Fruit fly (Drosophila melanogaster) whole organism, embryonic: ENCODE measurements around the gene salr.
A peak's percentile ranks its signal among the peaks of the same experiment; 100 is the strongest.

ENCODE experiments used
- ATbp ChIP-seq: fragments of 200-800 bp; sonication (Bioruptor generic); optimal IDR thresholded peaks from 2 replicates; lab custom pipeline; 2017; ENCODE audit warnings: missing biosample characterization, mild to moderate bottlenecking, missing genetic modification characterization, missing genetic modification reagents
- Aef1 ChIP-seq: fragments of 200-800 bp; sonication (Bioruptor generic); IDR thresholded peaks from 3 replicates; pipeline ENCODE4 v1.3.6; 2022; ENCODE audit warnings: missing biosample characterization, missing genetic modification characterization
- Asciz ChIP-seq: fragments of 200-800 bp; sonication (Bioruptor generic); optimal IDR thresholded peaks from 2 replicates; lab custom pipeline; 2017; ENCODE audit warnings: missing biosample characterization, mild to moderate bottlenecking, missing genetic modification characterization, missing genetic modification reagents
- Awh ChIP-seq: fragments of 200-800 bp; sonication (Bioruptor generic); IDR thresholded peaks from 2 replicates; pipeline ENCODE4, ENCODE4 v1.3.6; 2022; ENCODE audit warnings: missing biosample characterization, missing genetic modification characterization
- Blimp-1 ChIP-seq: fragments of 200-800 bp; sonication (Bioruptor generic); optimal IDR thresholded peaks from 3 replicates; lab custom pipeline; 2018; ENCODE audit warnings: missing biosample characterization, missing genetic modification characterization, mild to moderate bottlenecking, moderate library complexity, missing genetic modification reagents
- Bteb2 ChIP-seq: fragments of 200-800 bp; sonication (Bioruptor generic); optimal IDR thresholded peaks from 2 replicates; lab custom pipeline; 2016; ENCODE audit warnings: missing biosample characterization, missing genetic modification characterization
- CG12104 ChIP-seq: fragments of 200-800 bp; sonication (Bioruptor generic); optimal IDR thresholded peaks from 3 replicates; lab custom pipeline; 2016; ENCODE audit warnings: missing biosample characterization, missing genetic modification characterization
- CG12155 ChIP-seq: fragments of 200-800 bp; sonication (Bioruptor generic); optimal IDR thresholded peaks from 3 replicates; lab custom pipeline; 2016; ENCODE audit warnings: missing biosample characterization, missing genetic modification characterization
- CG1233 ChIP-seq: fragments of 200-800 bp; sonication (Bioruptor generic); optimal IDR thresholded peaks from 4 replicates; lab custom pipeline; 2018; ENCODE audit warnings: missing biosample characterization, mild to moderate bottlenecking, missing genetic modification characterization
- CG12391 ChIP-seq: fragments of 200-800 bp; sonication (Bioruptor generic); optimal IDR thresholded peaks from 3 replicates; lab custom pipeline; 2018; ENCODE audit warnings: missing biosample characterization, mild to moderate bottlenecking, missing genetic modification characterization, moderate library complexity
- CG12942 ChIP-seq: fragments of 200-800 bp; sonication (Bioruptor generic); optimal IDR thresholded peaks from 3 replicates; lab custom pipeline; 2016; ENCODE audit warnings: missing biosample characterization, missing genetic modification characterization
- CG13424 ChIP-seq: fragments of 200-800 bp; sonication (Bioruptor generic); optimal IDR thresholded peaks from 2 replicates; lab custom pipeline; 2019; ENCODE audit warnings: missing biosample characterization, mild to moderate bottlenecking, missing genetic modification characterization, moderate library complexity
- CG13775 ChIP-seq: fragments of 200-800 bp; sonication (Bioruptor generic); optimal IDR thresholded peaks from 3 replicates; lab custom pipeline; 2017; ENCODE audit warnings: missing biosample characterization, mild to moderate bottlenecking, missing genetic modification characterization
- CG14050 ChIP-seq: fragments of 200-800 bp; sonication (Bioruptor generic); IDR thresholded peaks from 3 replicates; pipeline ENCODE4 v1.3.6; 2022; ENCODE audit warnings: missing biosample characterization, missing genetic modification characterization
- CG1647 ChIP-seq: fragments of 200-800 bp; sonication (Bioruptor generic); optimal IDR thresholded peaks from 3 replicates; lab custom pipeline; 2016; ENCODE audit warnings: missing biosample characterization, missing genetic modification characterization
- CG17802 ChIP-seq: fragments of 200-800 bp; sonication (Bioruptor generic); optimal IDR thresholded peaks from 2 replicates; lab custom pipeline; 2018; ENCODE audit warnings: missing biosample characterization, mild to moderate bottlenecking, missing genetic modification characterization, moderate library complexity
- CG1792 ChIP-seq: fragments of 200-800 bp; sonication (Bioruptor generic); optimal IDR thresholded peaks from 2 replicates; lab custom pipeline; 2016; ENCODE audit warnings: missing biosample characterization, missing genetic modification characterization
- CG18619 ChIP-seq: fragments of 200-800 bp; sonication (Bioruptor generic); optimal IDR thresholded peaks from 3 replicates; lab custom pipeline; 2017; ENCODE audit warnings: missing biosample characterization, mild to moderate bottlenecking, missing genetic modification characterization
- CG3281 ChIP-seq: fragments of 200-800 bp; sonication (Bioruptor generic); optimal IDR thresholded peaks from 3 replicates; lab custom pipeline; 2017; ENCODE audit warnings: missing biosample characterization, mild to moderate bottlenecking, missing genetic modification characterization
- CG3407 ChIP-seq: fragments of 200-800 bp; sonication (Bioruptor generic); optimal IDR thresholded peaks from 2 replicates; lab custom pipeline; 2018; ENCODE audit warnings: missing biosample characterization, mild to moderate bottlenecking, missing genetic modification characterization
- CG5245 ChIP-seq: fragments of 200-800 bp; sonication (Bioruptor generic); optimal IDR thresholded peaks from 3 replicates; lab custom pipeline; 2016; ENCODE audit warnings: missing biosample characterization, missing genetic modification characterization
- CG7372 ChIP-seq: fragments of 200-800 bp; sonication (Bioruptor generic); IDR thresholded peaks from 2 replicates; pipeline ENCODE4 v1.3.6; 2022; ENCODE audit warnings: missing biosample characterization, missing genetic modification characterization
- CG8359 ChIP-seq: fragments of 200-800 bp; sonication (Bioruptor generic); optimal IDR thresholded peaks from 2 replicates; lab custom pipeline; 2017; ENCODE audit warnings: missing biosample characterization, mild to moderate bottlenecking, missing genetic modification characterization, borderline replicate concordance
- CG9437 ChIP-seq: fragments of 200-800 bp; sonication (Bioruptor generic); optimal IDR thresholded peaks from 2 replicates; lab custom pipeline; 2018; ENCODE audit warnings: missing biosample characterization, mild to moderate bottlenecking, missing genetic modification characterization
- Chrac-16 ChIP-seq: fragments of 200-800 bp; sonication (Bioruptor generic); optimal IDR thresholded peaks from 3 replicates; lab custom pipeline; 2016; ENCODE audit warnings: missing biosample characterization, missing genetic modification characterization
- D19A ChIP-seq: fragments of 200-800 bp; optimal IDR thresholded peaks from 3 replicates; lab custom pipeline; 2019; ENCODE audit warnings: missing biosample characterization, mild to moderate bottlenecking, missing genetic modification characterization, moderate library complexity
- E2f2 ChIP-seq: fragments of 200-800 bp; sonication (Bioruptor generic); IDR thresholded peaks from 2 replicates; pipeline ENCODE4 v1.3.6; 2022; ENCODE audit warnings: missing biosample characterization, missing genetic modification characterization
- ERR ChIP-seq: fragments of 200-800 bp; sonication (Bioruptor generic); optimal IDR thresholded peaks from 2 replicates; lab custom pipeline; 2016; ENCODE audit warnings: missing biosample characterization, missing genetic modification characterization
- Ets65A ChIP-seq: fragments of 200-800 bp; sonication (Bioruptor generic); peaks from one replicate; lab custom pipeline; 2016; ENCODE audit warnings: missing biosample characterization, missing genetic modification characterization
- HLH4C ChIP-seq: fragments of 200-800 bp; sonication (Bioruptor generic); IDR thresholded peaks from 3 replicates; pipeline ENCODE4 v1.3.6; 2022; ENCODE audit warnings: missing biosample characterization, missing genetic modification characterization; ENCODE audit not compliant: partially characterized antibody
- Jarid2 ChIP-seq: fragments of 200-800 bp; sonication (Bioruptor generic); optimal IDR thresholded peaks from 3 replicates; lab custom pipeline; 2017; ENCODE audit warnings: mild to moderate bottlenecking, missing biosample characterization, missing genetic modification reagents, missing genetic modification characterization
- Stat92E ChIP-seq, 3 experiments: fragments of >200 bp in 2 of 3; fragments of 200-800 bp in 1 of 3; sonication (Bioruptor generic) in 1 of 3; optimal IDR thresholded peaks; 2 replicates each; lab custom pipeline; 2017 to 2019; ENCODE audit warnings: missing biosample characterization in 3 of 3, missing genetic modification characterization in 3 of 3, mild to moderate bottlenecking in 1 of 3, moderate library complexity in 1 of 3
- Usf ChIP-seq: fragments of 200-800 bp; sonication (Bioruptor generic); optimal IDR thresholded peaks from 2 replicates; lab custom pipeline; 2017; ENCODE audit warnings: missing genotype, missing biosample characterization, missing genetic modification characterization
- az2 ChIP-seq: fragments of 200-800 bp; sonication (Bioruptor generic); optimal IDR thresholded peaks from 3 replicates; lab custom pipeline; 2016; ENCODE audit warnings: missing biosample characterization, missing genetic modification characterization
- br ChIP-seq: fragments of >200 bp; optimal IDR thresholded peaks from 2 replicates; lab custom pipeline; 2017
- crol ChIP-seq: fragments of 200-800 bp; sonication (Bioruptor generic); IDR thresholded peaks from 2 replicates; pipeline ENCODE4 v1.3.6; 2022; ENCODE audit warnings: missing biosample characterization, missing genetic modification characterization
- crp ChIP-seq, 2 experiments: fragments of 200-800 bp; sonication (Bioruptor generic); optimal IDR thresholded peaks; 2 replicates in 1 of 2; 3 replicates in 1 of 2; lab custom pipeline; 2017; ENCODE audit warnings: missing biosample characterization in 2 of 2, missing genetic modification characterization in 2 of 2, mild to moderate bottlenecking in 1 of 2, moderate library complexity in 1 of 2
- da ChIP-seq: fragments of 200-800 bp; sonication (Bioruptor generic); optimal IDR thresholded peaks from 2 replicates; lab custom pipeline; 2016; ENCODE audit warnings: missing biosample characterization, missing genetic modification characterization
- esg ChIP-seq: fragments of 200-800 bp; sonication (Bioruptor generic); conservative IDR thresholded peaks from 2 replicates; pipeline ENCODE4 v1.3.6; 2022; ENCODE audit warnings: missing biosample characterization, missing genetic modification characterization
- gce ChIP-seq: fragments of 200-800 bp; sonication (Bioruptor generic); IDR thresholded peaks from 3 replicates; pipeline ENCODE4 v1.3.6; 2022; ENCODE audit warnings: missing biosample characterization, missing genetic modification characterization
- grau ChIP-seq: fragments of 200-800 bp; optimal IDR thresholded peaks from 3 replicates; lab custom pipeline; 2019; ENCODE audit warnings: missing biosample characterization, mild to moderate bottlenecking, missing genetic modification characterization, moderate library complexity
- inv ChIP-seq: fragments of 200-800 bp; sonication (Bioruptor generic); IDR thresholded peaks from 2 replicates; pipeline ENCODE4 v1.3.6; 2022; ENCODE audit warnings: missing biosample characterization, missing genetic modification characterization; ENCODE audit not compliant: partially characterized antibody
- lola ChIP-seq, 3 experiments: fragments of >200 bp in 2 of 3; fragments of 200-800 bp in 1 of 3; sonication (Bioruptor generic) in 1 of 3; optimal IDR thresholded peaks; 2 replicates each; lab custom pipeline; 2017 to 2019; ENCODE audit warnings: missing biosample characterization in 3 of 3, missing genetic modification characterization in 3 of 3, mild to moderate bottlenecking in 1 of 3, moderate library complexity in 1 of 3
- pfk ChIP-seq: fragments of 200-800 bp; sonication (Bioruptor generic); optimal IDR thresholded peaks from 2 replicates; lab custom pipeline; 2018; ENCODE audit warnings: missing biosample characterization, mild to moderate bottlenecking, missing genetic modification characterization, moderate library complexity
- prd ChIP-seq, 3 experiments: fragments of >200 bp in 2 of 3; fragments of 200-800 bp in 1 of 3; sonication (Bioruptor generic) in 1 of 3; optimal IDR thresholded peaks in 2 of 3; IDR thresholded peaks in 1 of 3; 2 replicates in 2 of 3; 3 replicates in 1 of 3; pipeline versions ENCODE4 v1.3.6 to Lab custom; 2017 to 2022; ENCODE audit warnings: missing biosample characterization in 1 of 3, missing genetic modification characterization in 1 of 3
- ro ChIP-seq: fragments of 200-800 bp; sonication (Bioruptor generic); IDR thresholded peaks from 2 replicates; pipeline ENCODE4 v1.3.6; 2022; ENCODE audit warnings: missing biosample characterization, missing genetic modification characterization
- sc ChIP-seq, 3 experiments: fragments of >200 bp in 2 of 3; fragments of 200-800 bp in 1 of 3; sonication (Bioruptor generic) in 1 of 3; optimal IDR thresholded peaks; 2 replicates in 2 of 3; 3 replicates in 1 of 3; lab custom pipeline; 2017; ENCODE audit warnings: mild to moderate bottlenecking in 1 of 3, missing biosample characterization in 1 of 3, missing genetic modification characterization in 1 of 3, missing genetic modification reagents in 1 of 3
- trh ChIP-seq: fragments of 200-800 bp; sonication (Bioruptor generic); optimal IDR thresholded peaks from 2 replicates; lab custom pipeline; 2016; ENCODE audit warnings: missing biosample characterization, missing genetic modification characterization
- twi ChIP-seq: fragments of 200-800 bp; optimal IDR thresholded peaks from 2 replicates; lab custom pipeline; 2019; ENCODE audit warnings: missing biosample characterization, mild to moderate bottlenecking, missing genetic modification characterization, moderate library complexity

salr gene

dm6 chr2L:11323917-11324316 is 34.8 kb upstream of the salr start (continued):
- TF ChIP-seq da (GFP tag; lab: Kevin White, UChicago) = no peak
- no peak for TF ChIP-seq Ets65A
- TF ChIP-seq prd (optimal IDR thresholded peaks at IDR 0.05; lab: Kevin White, UChicago) = no peak
- TF ChIP-seq prd (GFP tag; IDR thresholded peaks at IDR 0.05; lab: Robert Waterston, UW) = peak; percentile 81
- TF ChIP-seq lola (GFP tag; optimal IDR thresholded peaks at IDR 0.05; lab: Kevin White, UChicago) = peak in 1 of 3 experiments; percentile 57
- TF ChIP-seq ro = 0 out of 2 replicates have a peak, but pooled peaks have one; percentile 9
- peak; percentile 66; the same call in 2 of the 3 replicates for TF ChIP-seq gce (GFP tag; lab: Robert Waterston, UW)
- TF ChIP-seq CG3407 (GFP tag; lab: Kevin White, UChicago) = peak; percentile 28
- TF ChIP-seq CG8359 (GFP tag; lab: Kevin White, UChicago) = peak; percentile 35
- no peak for TF ChIP-seq CG1792 (GFP tag; lab: Kevin White, UChicago)
- TF ChIP-seq twi (tag; lab: Kevin White, UChicago) = no peak
- TF ChIP-seq CG5245 = peak; percentile 52
- peak; percentile 50 for TF ChIP-seq CG13424 (tag; lab: Kevin White, UChicago)
- TF ChIP-seq Stat92E (GFP tag; optimal IDR thresholded peaks at IDR 0.05; lab: Kevin White, UChicago) = no peak
- TF ChIP-seq grau = peak; percentile 55
- peak; percentile 28 for TF ChIP-seq trh (GFP tag; lab: Kevin White, UChicago)
- TF ChIP-seq CG7372 (GFP tag; lab: Robert Waterston, UW) = no peak
- peak; percentile 68 for TF ChIP-seq Blimp-1 (GFP tag; lab: Kevin White, UChicago)
- TF ChIP-seq CG12942 (GFP tag; lab: Kevin White, UChicago) = no peak
- TF ChIP-seq ERR (GFP tag; lab: Kevin White, UChicago) = no peak
- TF ChIP-seq ATbp = peak; percentile 51
- peak; percentile 14 for TF ChIP-seq CG12155 (GFP tag; lab: Kevin White, UChicago)
- peak; percentile 35 for TF ChIP-seq CG17802 (tag; lab: Kevin White, UChicago)
- TF ChIP-seq Chrac-16 (GFP tag; lab: Kevin White, UChicago) = peak; percentile 33
- TF ChIP-seq esg = peak; percentile 50; the same call in 1 of the 2 replicates
- TF ChIP-seq CG14050 (GFP tag; lab: Robert Waterston, UW) = peak; percentile 28; the same call in 1 of the 3 replicates
- peak; percentile 19 for TF ChIP-seq CG3281 (GFP tag; lab: Kevin White, UChicago)
- peak; percentile 63 for TF ChIP-seq CG12391
- TF ChIP-seq CG18619 (GFP tag; lab: Kevin White, UChicago) = peak; percentile 38
- TF ChIP-seq br (lab: Kevin White, UChicago) = no peak
- TF ChIP-seq crp (GFP tag; optimal IDR thresholded peaks at IDR 0.05; lab: Kevin White, UChicago) = no peak
- TF ChIP-seq CG1233 (GFP tag; lab: Kevin White, UChicago) = peak; percentile 13
- peak; percentile 60 for TF ChIP-seq az2 (GFP tag; lab: Kevin White, UChicago)
- no peak for TF ChIP-seq CG12104
- TF ChIP-seq E2f2 (GFP tag; lab: Robert Waterston, UW) = peak; percentile 36; the same call in 1 of the 2 replicates
- TF ChIP-seq crol (GFP tag; lab: Robert Waterston, UW) = no peak
- TF ChIP-seq Asciz (GFP tag; lab: Kevin White, UChicago) = peak; percentile 42
- no peak for TF ChIP-seq Usf (GFP tag; lab: Kevin White, UChicago)
- TF ChIP-seq CG13775 = no peak
- TF ChIP-seq HLH4C (GFP tag; lab: Robert Waterston, UW) = no peak
- TF ChIP-seq Bteb2 = peak; percentile 19
- TF ChIP-seq sc (optimal IDR thresholded peaks at IDR 0.05; lab: Kevin White, UChicago) = no peak
- peak; percentile 5 for TF ChIP-seq sc (GFP tag; optimal IDR thresholded peaks at IDR 0.05; lab: Kevin White, UChicago)
- peak; percentile 42; the same call in 2 of the 3 replicates for TF ChIP-seq Aef1 (GFP tag; lab: Robert Waterston, UW)
- TF ChIP-seq D19A = peak; percentile 54
- TF ChIP-seq Jarid2 (GFP tag; lab: Kevin White, UChicago) = peak; percentile 2
- TF ChIP-seq CG9437 (GFP tag; lab: Kevin White, UChicago) = peak; percentile 5
- TF ChIP-seq pfk (GFP tag; lab: Kevin White, UChicago) = no peak
- TF ChIP-seq Awh (GFP tag; lab: Robert Waterston, UW) = peak; percentile 66; the same call in 1 of the 2 replicates
- TF ChIP-seq inv (GFP tag; lab: Robert Waterston, UW) = no peak
- TF ChIP-seq CG1647 (GFP tag; lab: Kevin White, UChicago) = peak; percentile 27
